Worm (Caenorhabditis elegans): ENCODE results near the gene R155.5.

DNA sequence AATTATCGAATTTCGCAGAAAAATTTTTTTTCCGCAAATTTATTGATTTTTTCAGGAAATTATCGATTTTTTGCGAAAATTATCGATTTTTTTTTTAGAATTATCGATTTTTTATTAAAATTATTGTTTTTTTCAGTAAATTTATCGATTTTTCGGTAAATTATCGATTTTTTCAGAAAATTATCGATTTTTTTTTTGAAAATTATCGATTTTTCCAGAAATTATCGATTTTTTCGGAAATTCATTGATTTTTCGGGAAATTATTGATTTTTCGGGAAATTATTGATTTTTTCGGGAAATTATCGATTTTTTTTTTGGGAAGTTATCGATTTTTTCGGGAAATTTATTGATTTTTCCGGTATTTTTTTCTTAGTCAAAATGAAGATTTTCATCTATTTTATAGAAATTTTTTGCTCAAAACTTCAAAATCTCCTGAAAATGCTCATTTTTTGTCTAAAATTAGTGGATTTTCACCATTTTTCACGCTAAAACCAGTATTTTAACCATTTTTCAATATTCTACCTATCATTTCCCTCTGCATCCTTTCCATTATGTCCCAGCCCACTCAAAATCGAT is 14.7 kb downstream of the R155.5 start:
- no peak for TF ChIP-seq ztf-4 (tag; optimal IDR thresholded peaks at IDR 0.05)
- TF ChIP-seq pqm-1 (tag; optimal IDR thresholded peaks at IDR 0.05) = no peak
- TF ChIP-seq egl-27 (tag; optimal IDR thresholded peaks at IDR 0.05) = no peak
- no peak for TF ChIP-seq ztf-11 (tag; optimal IDR thresholded peaks at IDR 0.05)
- TF ChIP-seq elt-2 (tag; optimal IDR thresholded peaks at IDR 0.05) = no peak
